Worm (Caenorhabditis elegans) whole organism, late embryonic: Measurements from ENCODE around the gene F59B1.6.

ENCODE experiments used
- C38D4.7 ChIP-seq: fragments of 200-800 bp; sonication (Bioruptor generic); optimal IDR thresholded peaks from 2 replicates; lab custom pipeline; 2018; ENCODE audit warnings: mild to moderate bottlenecking, missing genetic modification characterization, moderate library complexity, missing compliant biosample characterization
- F13H6.1 ChIP-seq: sonication (generic microtip); optimal IDR thresholded peaks from 2 replicates; lab custom pipeline; 2016; ENCODE audit warnings: missing genetic modification characterization, missing compliant biosample characterization
- K02D7.2 ChIP-seq: sonication (generic microtip); optimal IDR thresholded peaks from 2 replicates; lab custom pipeline; 2017; ENCODE audit warnings: mild to moderate bottlenecking, missing genetic modification characterization, missing compliant biosample characterization
- elt-2 ChIP-seq: sonication (generic microtip); optimal IDR thresholded peaks from 2 replicates; lab custom pipeline; 2016; ENCODE audit warnings: missing genetic modification reagents, missing genetic modification characterization, missing compliant biosample characterization
- pqm-1 ChIP-seq: sonication (generic microtip); optimal IDR thresholded peaks from 2 replicates; lab custom pipeline; 2016; ENCODE audit warnings: missing genetic modification characterization, missing compliant biosample characterization
- unc-55 ChIP-seq: sonication (generic microtip); optimal IDR thresholded peaks from 2 replicates; lab custom pipeline; 2017; ENCODE audit warnings: missing biosample characterization, missing genetic modification reagents, missing genetic modification characterization

DNA sequence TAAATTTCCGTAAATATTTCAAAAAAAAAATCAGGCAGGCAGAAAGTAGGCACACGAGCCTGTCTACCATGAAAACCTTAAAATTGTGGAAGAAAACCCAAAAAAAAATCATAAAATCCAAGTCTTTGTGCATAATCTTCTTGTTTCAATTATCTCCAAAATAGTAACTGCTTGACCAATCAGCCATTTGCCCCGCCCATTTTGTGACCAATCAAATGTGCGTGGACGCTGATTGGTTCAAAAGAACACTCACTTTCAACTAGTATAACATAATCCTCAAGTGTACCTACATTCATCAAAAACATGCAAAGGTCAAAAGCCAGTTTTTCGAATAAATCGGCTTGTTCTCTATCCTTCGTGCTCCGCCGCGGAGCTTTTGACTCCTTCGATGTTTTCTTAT, 47.0 kb upstream of the F59B1.6 start:
- no peak for TF ChIP-seq C38D4.7 (GFP tag; lab: Kevin White, UChicago)
- TF ChIP-seq K02D7.2, result no peak
- no peak for TF ChIP-seq elt-2
- TF ChIP-seq unc-55 (GFP tag; lab: Kevin White, UChicago), result no peak
- TF ChIP-seq F13H6.1, result no peak
- TF ChIP-seq pqm-1 (tag; lab: Kevin White, UChicago), result no peak
